Fruit fly (Drosophila melanogaster) whole organism, embryonic: ENCODE data around the gene CG15717.

Experiments used
- Atf3 ChIP-seq: fragments of 200-800 bp; sonication (Bioruptor generic); optimal IDR thresholded peaks from 3 replicates; lab custom pipeline; 2016; ENCODE audit warnings: missing biosample characterization, missing genetic modification characterization
- CG1024 ChIP-seq: fragments of 200-800 bp; sonication (Bioruptor generic); IDR thresholded peaks from 2 replicates; pipeline ENCODE4 v1.3.6; 2022; ENCODE audit warnings: missing biosample characterization, missing genetic modification characterization
- CG11696 ChIP-seq: fragments of 200-800 bp; sonication (Bioruptor generic); IDR thresholded peaks from 2 replicates; pipeline ENCODE4 v1.3.6; 2022; ENCODE audit warnings: missing biosample characterization, missing genetic modification characterization
- CG12659 ChIP-seq: fragments of 200-800 bp; sonication (Bioruptor generic); optimal IDR thresholded peaks from 3 replicates; lab custom pipeline; 2017; ENCODE audit warnings: mild to moderate bottlenecking, missing biosample characterization, missing genetic modification reagents, missing genetic modification characterization
- CG13775 ChIP-seq: fragments of 200-800 bp; sonication (Bioruptor generic); optimal IDR thresholded peaks from 3 replicates; lab custom pipeline; 2017; ENCODE audit warnings: missing biosample characterization, mild to moderate bottlenecking, missing genetic modification characterization
- CG13894 ChIP-seq: fragments of 200-800 bp; sonication (Bioruptor generic); optimal IDR thresholded peaks from 3 replicates; lab custom pipeline; 2018; ENCODE audit warnings: missing biosample characterization, mild to moderate bottlenecking, missing genetic modification characterization, moderate library complexity
- CG15073 ChIP-seq: fragments of 200-800 bp; sonication (Bioruptor generic); optimal IDR thresholded peaks from 2 replicates; lab custom pipeline; 2016; ENCODE audit warnings: missing biosample characterization, missing genetic modification characterization
- CG15514 ChIP-seq: fragments of 200-800 bp; sonication (Bioruptor generic); optimal IDR thresholded peaks from 3 replicates; lab custom pipeline; 2017; ENCODE audit warnings: missing biosample characterization, missing genetic modification characterization, mild to moderate bottlenecking, moderate library complexity, missing genetic modification reagents
- CG15601 ChIP-seq: fragments of 200-800 bp; sonication (Bioruptor generic); optimal IDR thresholded peaks from 3 replicates; lab custom pipeline; 2019; ENCODE audit warnings: missing biosample characterization, mild to moderate bottlenecking, missing genetic modification characterization, moderate library complexity
- CG17829 ChIP-seq: fragments of 200-800 bp; optimal IDR thresholded peaks from 2 replicates; lab custom pipeline; 2019; ENCODE audit warnings: missing biosample characterization, mild to moderate bottlenecking, missing genetic modification characterization, moderate library complexity
- CG2202 ChIP-seq: fragments of 200-800 bp; sonication (Bioruptor generic); optimal IDR thresholded peaks from 2 replicates; lab custom pipeline; 2018; ENCODE audit warnings: missing biosample characterization, mild to moderate bottlenecking, missing genetic modification characterization
- CG30431 ChIP-seq: fragments of 200-800 bp; sonication (Bioruptor generic); optimal IDR thresholded peaks from 2 replicates; lab custom pipeline; 2017; ENCODE audit warnings: missing biosample characterization, missing genetic modification characterization
- CG3065 ChIP-seq: fragments of 200-800 bp; sonication (Bioruptor generic); optimal IDR thresholded peaks from 2 replicates; lab custom pipeline; 2016; ENCODE audit warnings: missing biosample characterization, missing genetic modification characterization
- CG3995 ChIP-seq: fragments of 200-800 bp; sonication (Bioruptor generic); optimal IDR thresholded peaks from 3 replicates; lab custom pipeline; 2016; ENCODE audit warnings: missing biosample characterization, missing genetic modification characterization
- CG4282 ChIP-seq: fragments of 200-800 bp; sonication (Bioruptor generic); optimal IDR thresholded peaks from 2 replicates; lab custom pipeline; 2016; ENCODE audit warnings: missing biosample characterization, missing genetic modification characterization
- CG6175 ChIP-seq: fragments of 200-800 bp; sonication (Bioruptor generic); IDR thresholded peaks from 3 replicates; pipeline ENCODE4 v1.3.6; 2022; ENCODE audit warnings: missing biosample characterization, missing genetic modification characterization
- CG6791 ChIP-seq: fragments of 200-800 bp; sonication (Bioruptor generic); IDR thresholded peaks from 3 replicates; pipeline ENCODE4 v1.3.6; 2022; ENCODE audit warnings: missing biosample characterization, missing genetic modification characterization; ENCODE audit not compliant: partially characterized antibody
- CG7839 ChIP-seq: fragments of 200-800 bp; sonication (Bioruptor generic); optimal IDR thresholded peaks from 3 replicates; lab custom pipeline; 2018; ENCODE audit warnings: missing biosample characterization, mild to moderate bottlenecking, missing genetic modification characterization, moderate library complexity
- CG7963 ChIP-seq: fragments of 200-800 bp; sonication (Bioruptor generic); IDR thresholded peaks from 3 replicates; pipeline ENCODE4 v1.3.6; 2022; ENCODE audit warnings: missing biosample characterization, missing genetic modification characterization; ENCODE audit not compliant: partially characterized antibody
- CG8924 ChIP-seq: fragments of 200-800 bp; optimal IDR thresholded peaks from 3 replicates; lab custom pipeline; 2019; ENCODE audit warnings: missing biosample characterization, mild to moderate bottlenecking, missing genetic modification characterization, moderate library complexity
- CG8944 ChIP-seq: fragments of 200-800 bp; sonication (Bioruptor generic); optimal IDR thresholded peaks from 3 replicates; lab custom pipeline; 2016; ENCODE audit warnings: missing biosample characterization, missing genetic modification characterization
- CG9797 ChIP-seq: fragments of 200-800 bp; sonication (Bioruptor generic); optimal IDR thresholded peaks from 3 replicates; lab custom pipeline; 2018; ENCODE audit warnings: missing biosample characterization, mild to moderate bottlenecking, missing genetic modification characterization
- Drgx ChIP-seq: fragments of 200-800 bp; sonication (Bioruptor generic); IDR thresholded peaks from 2 replicates; pipeline ENCODE4 v1.3.6; 2022; ENCODE audit warnings: missing biosample characterization, missing genetic modification characterization
- Ets97D ChIP-seq: fragments of 200-800 bp; sonication (Bioruptor generic); optimal IDR thresholded peaks from 3 replicates; lab custom pipeline; 2016; ENCODE audit warnings: missing biosample characterization, missing genetic modification characterization
- HHEX ChIP-seq: fragments of 200-800 bp; sonication (Bioruptor generic); optimal IDR thresholded peaks from 3 replicates; lab custom pipeline; 2017; ENCODE audit warnings: missing biosample characterization, mild to moderate bottlenecking, missing genetic modification characterization, missing genetic modification reagents
- Hey ChIP-seq: fragments of 200-800 bp; sonication (Bioruptor generic); optimal IDR thresholded peaks from 3 replicates; lab custom pipeline; 2018; ENCODE audit warnings: missing biosample characterization, mild to moderate bottlenecking, missing genetic modification characterization
- MTF-1 ChIP-seq: fragments of 200-800 bp; sonication (Bioruptor generic); optimal IDR thresholded peaks from 2 replicates; lab custom pipeline; 2018; ENCODE audit warnings: missing biosample characterization, mild to moderate bottlenecking, missing genetic modification characterization, borderline replicate concordance
- ap ChIP-seq: fragments of 200-800 bp; sonication (Bioruptor generic); IDR thresholded peaks from 2 replicates; pipeline ENCODE4 v1.3.6; 2022; ENCODE audit warnings: missing biosample characterization, missing genetic modification characterization
- ara ChIP-seq: fragments of 200-800 bp; sonication (Bioruptor generic); IDR thresholded peaks from 2 replicates; pipeline ENCODE4 v1.3.6; 2022; ENCODE audit warnings: missing biosample characterization, missing genetic modification characterization
- ase ChIP-seq: fragments of 200-800 bp; sonication (Bioruptor generic); IDR thresholded peaks from 3 replicates; pipeline ENCODE4 v1.3.6; 2022; ENCODE audit warnings: missing biosample characterization, missing genetic modification characterization
- ato ChIP-seq: fragments of 200-800 bp; sonication (Bioruptor generic); IDR thresholded peaks from 2 replicates; pipeline ENCODE4 v1.3.6; 2022; ENCODE audit warnings: missing biosample characterization, missing genetic modification characterization; ENCODE audit not compliant: partially characterized antibody
- bbx ChIP-seq: fragments of 200-800 bp; sonication (Bioruptor generic); IDR thresholded peaks from 2 replicates; pipeline ENCODE4 v1.3.6; 2022; ENCODE audit warnings: missing biosample characterization, missing genetic modification characterization; ENCODE audit not compliant: partially characterized antibody
- esg ChIP-seq: fragments of 200-800 bp; sonication (Bioruptor generic); conservative IDR thresholded peaks from 2 replicates; pipeline ENCODE4 v1.3.6; 2022; ENCODE audit warnings: missing biosample characterization, missing genetic modification characterization
- gcm2 ChIP-seq: fragments of 200-800 bp; sonication (Bioruptor generic); optimal IDR thresholded peaks from 2 replicates; lab custom pipeline; 2016; ENCODE audit warnings: missing biosample characterization, missing genetic modification characterization
- gem ChIP-seq: fragments of 200-800 bp; sonication (Bioruptor generic); optimal IDR thresholded peaks from 2 replicates; lab custom pipeline; 2019; ENCODE audit warnings: missing biosample characterization, mild to moderate bottlenecking, missing genetic modification characterization, moderate library complexity
- gro ChIP-seq: fragments of 200-800 bp; sonication (Bioruptor generic); optimal IDR thresholded peaks from 2 replicates; lab custom pipeline; 2016; ENCODE audit warnings: missing biosample characterization, missing genetic modification characterization
- gt ChIP-seq: fragments of 200-800 bp; sonication (Bioruptor generic); IDR thresholded peaks from 2 replicates; pipeline ENCODE4 v1.3.6; 2022; ENCODE audit warnings: missing biosample characterization, missing genetic modification characterization
- lbe ChIP-seq: fragments of 200-800 bp; sonication (Bioruptor generic); optimal IDR thresholded peaks from 2 replicates; lab custom pipeline; 2016; ENCODE audit warnings: missing biosample characterization, mild to moderate bottlenecking, missing genetic modification characterization
- maf-S ChIP-seq: fragments of 200-800 bp; sonication (Bioruptor generic); optimal IDR thresholded peaks from 2 replicates; lab custom pipeline; 2016; ENCODE audit warnings: missing biosample characterization, missing genetic modification characterization
- mirr ChIP-seq: fragments of 200-800 bp; sonication (Bioruptor generic); optimal IDR thresholded peaks from 3 replicates; lab custom pipeline; 2018; ENCODE audit warnings: missing biosample characterization, mild to moderate bottlenecking, missing genetic modification characterization
- onecut ChIP-seq: fragments of 200-800 bp; sonication (Bioruptor generic); IDR thresholded peaks from 2 replicates; pipeline ENCODE4 v1.3.6; 2022; ENCODE audit warnings: missing biosample characterization, missing genetic modification characterization
- pros ChIP-seq: fragments of 200-800 bp; sonication (Bioruptor generic); optimal IDR thresholded peaks from 3 replicates; lab custom pipeline; 2019; ENCODE audit warnings: missing biosample characterization, mild to moderate bottlenecking, missing genetic modification characterization, moderate library complexity
- rib ChIP-seq: fragments of 200-800 bp; sonication (Bioruptor generic); IDR thresholded peaks from 2 replicates; pipeline ENCODE4 v1.3.6; 2022; ENCODE audit warnings: missing biosample characterization, missing genetic modification characterization
- row ChIP-seq: fragments of 200-800 bp; sonication (Bioruptor generic); IDR thresholded peaks from 3 replicates; pipeline ENCODE4 v1.3.6; 2022; ENCODE audit warnings: missing biosample characterization, missing genetic modification characterization
- schlank ChIP-seq: fragments of 200-800 bp; sonication (Bioruptor generic); optimal IDR thresholded peaks from 2 replicates; lab custom pipeline; 2018; ENCODE audit warnings: missing biosample characterization, mild to moderate bottlenecking, missing genetic modification characterization
- sima ChIP-seq: fragments of 200-800 bp; sonication (Bioruptor generic); optimal IDR thresholded peaks from 2 replicates; lab custom pipeline; 2016; ENCODE audit warnings: missing biosample characterization, missing genetic modification characterization
- sisA ChIP-seq: fragments of 200-800 bp; sonication (Bioruptor generic); IDR thresholded peaks from 2 replicates; pipeline ENCODE4 v1.3.6; 2022; ENCODE audit warnings: missing biosample characterization, missing genetic modification characterization
- ttk ChIP-seq: fragments of 200-800 bp; sonication (Bioruptor generic); IDR thresholded peaks from 2 replicates; pipeline ENCODE4 v2.1.2; 2022; ENCODE audit warnings: missing biosample characterization, missing genetic modification characterization
- yki ChIP-seq: fragments of >200 bp; optimal IDR thresholded peaks from 3 replicates; lab custom pipeline; 2018
- zen2 ChIP-seq: fragments of 200-800 bp; sonication (Bioruptor generic); IDR thresholded peaks from 3 replicates; pipeline ENCODE4 v1.3.6; 2022; ENCODE audit warnings: missing biosample characterization, missing genetic modification characterization; ENCODE audit not compliant: partially characterized antibody

The CG15717 gene

dm6 chrX:13113863-13114407 is 14.8 kb upstream of the CG15717 start (continued):
- TF ChIP-seq ase (GFP tag; lab: Robert Waterston, UW), result 0 out of 3 replicates have a peak, but pooled peaks have one; percentile 17
- TF ChIP-seq CG3065 (GFP tag; lab: Kevin White, UChicago), result no peak
- no peak for TF ChIP-seq CG15601 (tag; lab: Kevin White, UChicago)
- TF ChIP-seq esg (GFP tag; lab: Robert Waterston, UW), result no peak
- no peak for TF ChIP-seq HHEX (GFP tag; lab: Kevin White, UChicago)
- TF ChIP-seq CG8944, result no peak
- TF ChIP-seq bbx (GFP tag; lab: Robert Waterston, UW), result 0 out of 2 replicates have a peak, but pooled peaks have one; percentile 18
- no peak for TF ChIP-seq CG6791 (GFP tag; lab: Robert Waterston, UW)
- TF ChIP-seq ttk, result 0 out of 2 replicates have a peak, but pooled peaks have one; percentile 21
- TF ChIP-seq pros (GFP tag; lab: Kevin White, UChicago), result peak; percentile 10
- peak; percentile 8; the same call in 1 of the 2 replicates for TF ChIP-seq Drgx (GFP tag; lab: Robert Waterston, UW)
- TF ChIP-seq CG12659 (GFP tag; lab: Kevin White, UChicago), result no peak
- no peak for TF ChIP-seq Ets97D
- peak; percentile 16; the same call in 1 of the 2 replicates for TF ChIP-seq ara (GFP tag; lab: Robert Waterston, UW)
- no peak for TF ChIP-seq CG1024 (GFP tag; lab: Robert Waterston, UW)
- TF ChIP-seq sisA (GFP tag; lab: Robert Waterston, UW), result peak; percentile 20; the same call in 1 of the 2 replicates
- no peak for TF ChIP-seq gcm2 (GFP tag; lab: Kevin White, UChicago)
- no peak for TF ChIP-seq ato (GFP tag; lab: Robert Waterston, UW)
- no peak for TF ChIP-seq CG13894 (tag; lab: Kevin White, UChicago)
- no peak for TF ChIP-seq Hey

dm6 chrX:13114861-13115260 is 13.9 kb upstream of the CG15717 start, which contains the start of gene CG42237:
CG42237 (plus strand) TSS chrX:13115131.
- TF ChIP-seq lbe (GFP tag; lab: Kevin White, UChicago), result no peak
- peak; percentile 29; the same call in 1 of the 2 replicates for TF ChIP-seq onecut (GFP tag; lab: Robert Waterston, UW)
- no peak for TF ChIP-seq gem (tag; lab: Kevin White, UChicago)
- 0 out of 2 replicates have a peak, but pooled peaks have one; percentile 11 for TF ChIP-seq rib (GFP tag; lab: Robert Waterston, UW)
- TF ChIP-seq CG7839 (tag; lab: Kevin White, UChicago), result no peak
- TF ChIP-seq CG17829 (tag; lab: Kevin White, UChicago), result no peak
- TF ChIP-seq CG4282 (GFP tag; lab: Kevin White, UChicago), result no peak
- TF ChIP-seq mirr (GFP tag; lab: Kevin White, UChicago), result no peak
- no peak for TF ChIP-seq MTF-1 (GFP tag; lab: Kevin White, UChicago)
- no peak for TF ChIP-seq yki
- no peak for TF ChIP-seq zen2
- no peak for TF ChIP-seq CG8924
- 0 out of 3 replicates have a peak, but pooled peaks have one; percentile 48 for TF ChIP-seq row (GFP tag; lab: Robert Waterston, UW)
- TF ChIP-seq CG13775 (GFP tag; lab: Kevin White, UChicago), result no peak
- no peak for TF ChIP-seq CG3995 (GFP tag; lab: Kevin White, UChicago)
- no peak for TF ChIP-seq CG9797
- no peak for TF ChIP-seq CG15514
- no peak for TF ChIP-seq CG2202 (tag; lab: Kevin White, UChicago)
- no peak for TF ChIP-seq CG30431 (GFP tag; lab: Kevin White, UChicago)
- peak; percentile 61 for TF ChIP-seq Drgx (GFP tag; lab: Robert Waterston, UW)
- no peak for TF ChIP-seq ap (GFP tag; lab: Robert Waterston, UW)
- TF ChIP-seq CG15073, result no peak
- TF ChIP-seq CG6175 (GFP tag; lab: Robert Waterston, UW), result peak; percentile 39; the same call in 1 of the 3 replicates
- no peak for TF ChIP-seq CG11696
- no peak for TF ChIP-seq sima (GFP tag; lab: Kevin White, UChicago)
- TF ChIP-seq maf-S (GFP tag; lab: Kevin White, UChicago), result no peak
- TF ChIP-seq gt (GFP tag; lab: Robert Waterston, UW), result no peak
- TF ChIP-seq schlank (tag; lab: Kevin White, UChicago), result no peak
- TF ChIP-seq CG7963, result no peak
- TF ChIP-seq Atf3 (GFP tag; lab: Kevin White, UChicago), result no peak
- TF ChIP-seq gro (GFP tag; lab: Kevin White, UChicago), result no peak
